Fruit fly (Drosophila melanogaster) whole organism, embryonic: ENCODE measurements around the gene SoYb.

Experiments
- Abd-B ChIP-seq: fragments of 200-800 bp; sonication (Bioruptor generic); optimal IDR thresholded peaks from 2 replicates; lab custom pipeline; 2018; ENCODE audit warnings: missing biosample characterization, mild to moderate bottlenecking, missing genetic modification characterization, moderate library complexity
- Atf6 ChIP-seq: fragments of 200-800 bp; sonication (Bioruptor generic); IDR thresholded peaks from 2 replicates; pipeline ENCODE4 v1.3.6; 2022; ENCODE audit warnings: missing biosample characterization, missing genetic modification characterization
- C15 ChIP-seq: fragments of 200-800 bp; sonication (Bioruptor generic); IDR thresholded peaks from 3 replicates; pipeline ENCODE4 v1.3.6; 2022; ENCODE audit warnings: missing biosample characterization, missing genetic modification characterization
- CG10366 ChIP-seq: fragments of 200-800 bp; sonication (Bioruptor generic); IDR thresholded peaks from 2 replicates; pipeline ENCODE4 v1.3.6; 2022; ENCODE audit warnings: missing biosample characterization, missing genetic modification characterization
- CG10431 ChIP-seq: fragments of 200-800 bp; sonication (Bioruptor generic); optimal IDR thresholded peaks from 3 replicates; lab custom pipeline; 2018; ENCODE audit warnings: missing biosample characterization, mild to moderate bottlenecking, missing genetic modification characterization
- CG11093 ChIP-seq: fragments of 200-800 bp; sonication (Bioruptor generic); IDR thresholded peaks from 3 replicates; pipeline ENCODE4 v1.3.6; 2022; ENCODE audit warnings: missing biosample characterization, missing genetic modification characterization
- CG11695 ChIP-seq: fragments of 200-800 bp; sonication (Bioruptor generic); IDR thresholded peaks from 3 replicates; pipeline ENCODE4 v1.3.6; 2022; ENCODE audit warnings: missing biosample characterization, missing genetic modification characterization
- CG12104 ChIP-seq: fragments of 200-800 bp; sonication (Bioruptor generic); optimal IDR thresholded peaks from 3 replicates; lab custom pipeline; 2016; ENCODE audit warnings: missing biosample characterization, missing genetic modification characterization
- CG13296 ChIP-seq: fragments of 200-800 bp; sonication (Bioruptor generic); optimal IDR thresholded peaks from 3 replicates; lab custom pipeline; 2018; ENCODE audit warnings: missing biosample characterization, mild to moderate bottlenecking, missing genetic modification characterization
- CG13424 ChIP-seq: fragments of 200-800 bp; sonication (Bioruptor generic); optimal IDR thresholded peaks from 2 replicates; lab custom pipeline; 2019; ENCODE audit warnings: missing biosample characterization, mild to moderate bottlenecking, missing genetic modification characterization, moderate library complexity
- CG13775 ChIP-seq: fragments of 200-800 bp; sonication (Bioruptor generic); optimal IDR thresholded peaks from 3 replicates; lab custom pipeline; 2017; ENCODE audit warnings: missing biosample characterization, mild to moderate bottlenecking, missing genetic modification characterization
- CG14441 ChIP-seq: fragments of 200-800 bp; sonication (Bioruptor generic); IDR thresholded peaks from 2 replicates; pipeline ENCODE4 v1.3.6; 2022; ENCODE audit warnings: missing biosample characterization, missing genetic modification characterization
- CG14965 ChIP-seq: fragments of 200-800 bp; sonication (Bioruptor generic); optimal IDR thresholded peaks from 2 replicates; lab custom pipeline; 2016; ENCODE audit warnings: missing biosample characterization, missing genetic modification characterization, borderline replicate concordance
- CG15479 ChIP-seq: fragments of 200-800 bp; sonication (Bioruptor generic); optimal IDR thresholded peaks from 3 replicates; lab custom pipeline; 2019; ENCODE audit warnings: missing biosample characterization, mild to moderate bottlenecking, missing genetic modification characterization, moderate library complexity
- CG15696 ChIP-seq: fragments of 200-800 bp; sonication (Bioruptor generic); optimal IDR thresholded peaks from 2 replicates; lab custom pipeline; 2019; ENCODE audit warnings: missing biosample characterization, mild to moderate bottlenecking, missing genetic modification characterization, moderate library complexity
- CG16813 ChIP-seq: fragments of 200-800 bp; sonication (Bioruptor generic); IDR thresholded peaks from 3 replicates; pipeline ENCODE4 v1.3.6; 2022; ENCODE audit warnings: missing biosample characterization, missing genetic modification characterization; ENCODE audit not compliant: partially characterized antibody
- CG17359 ChIP-seq: fragments of 200-800 bp; sonication (Bioruptor generic); optimal IDR thresholded peaks from 3 replicates; lab custom pipeline; 2018; ENCODE audit warnings: missing biosample characterization, mild to moderate bottlenecking, missing genetic modification characterization, moderate library complexity
- CG18599 ChIP-seq: fragments of 200-800 bp; sonication (Bioruptor generic); optimal IDR thresholded peaks from 3 replicates; lab custom pipeline; 2017; ENCODE audit warnings: missing biosample characterization, missing genetic modification characterization, mild to moderate bottlenecking, moderate library complexity, missing genetic modification reagents
- CG5953 ChIP-seq: fragments of 200-800 bp; sonication (Bioruptor generic); IDR thresholded peaks from 2 replicates; pipeline ENCODE4 v1.3.6; 2022; ENCODE audit warnings: missing biosample characterization, missing genetic modification characterization
- CG7745 ChIP-seq: fragments of 200-800 bp; sonication (Bioruptor generic); optimal IDR thresholded peaks from 2 replicates; lab custom pipeline; 2018; ENCODE audit warnings: missing biosample characterization, mild to moderate bottlenecking, missing genetic modification characterization, moderate library complexity
- CG8281 ChIP-seq: fragments of 200-800 bp; sonication (Bioruptor generic); optimal IDR thresholded peaks from 2 replicates; lab custom pipeline; 2018; ENCODE audit warnings: missing biosample characterization, mild to moderate bottlenecking, missing genetic modification characterization, moderate library complexity
- CG9876 ChIP-seq: fragments of 200-800 bp; sonication (Bioruptor generic); optimal IDR thresholded peaks from 2 replicates; lab custom pipeline; 2016; ENCODE audit warnings: missing biosample characterization, missing genetic modification characterization
- CrebB ChIP-seq: fragments of 200-800 bp; sonication (Bioruptor generic); optimal IDR thresholded peaks from 3 replicates; lab custom pipeline; 2018; ENCODE audit warnings: missing biosample characterization, mild to moderate bottlenecking, missing genetic modification characterization
- E2f2 ChIP-seq: fragments of 200-800 bp; sonication (Bioruptor generic); IDR thresholded peaks from 2 replicates; pipeline ENCODE4 v1.3.6; 2022; ENCODE audit warnings: missing biosample characterization, missing genetic modification characterization
- Ets65A ChIP-seq: fragments of 200-800 bp; sonication (Bioruptor generic); peaks from one replicate; lab custom pipeline; 2016; ENCODE audit warnings: missing biosample characterization, missing genetic modification characterization
- Fer1 ChIP-seq: fragments of 200-800 bp; sonication (Bioruptor generic); optimal IDR thresholded peaks from 2 replicates; lab custom pipeline; 2017; ENCODE audit warnings: missing biosample characterization, mild to moderate bottlenecking, missing genetic modification characterization
- Jarid2 ChIP-seq: fragments of 200-800 bp; sonication (Bioruptor generic); optimal IDR thresholded peaks from 3 replicates; lab custom pipeline; 2017; ENCODE audit warnings: mild to moderate bottlenecking, missing biosample characterization, missing genetic modification reagents, missing genetic modification characterization
- Meics ChIP-seq: fragments of 200-800 bp; sonication (Bioruptor generic); optimal IDR thresholded peaks from 2 replicates; lab custom pipeline; 2017; ENCODE audit warnings: missing biosample characterization, mild to moderate bottlenecking, missing genetic modification characterization
- Poxn ChIP-seq: fragments of 200-800 bp; sonication (Bioruptor generic); IDR thresholded peaks from 2 replicates; pipeline ENCODE4 v1.3.6; 2022; ENCODE audit warnings: missing biosample characterization, missing genetic modification characterization
- Sry-β ChIP-seq: fragments of 200-800 bp; sonication (Bioruptor generic); optimal IDR thresholded peaks from 2 replicates; lab custom pipeline; 2018; ENCODE audit warnings: missing biosample characterization, mild to moderate bottlenecking, missing genetic modification characterization, moderate library complexity
- Taf1 ChIP-seq: fragments of 200-800 bp; sonication (Bioruptor generic); IDR thresholded peaks from 2 replicates; pipeline ENCODE4 v1.3.6; 2022; ENCODE audit warnings: missing biosample characterization, missing genetic modification characterization
- Xrp1 ChIP-seq: fragments of 200-800 bp; sonication (Bioruptor generic); IDR thresholded peaks from 2 replicates; pipeline ENCODE4 v1.3.6; 2022; ENCODE audit warnings: missing biosample characterization, missing genetic modification characterization
- btn ChIP-seq: fragments of 200-800 bp; sonication (Bioruptor generic); optimal IDR thresholded peaks from 2 replicates; lab custom pipeline; 2016; ENCODE audit warnings: missing biosample characterization, missing genetic modification characterization
- fd3F ChIP-seq: fragments of 200-800 bp; sonication (Bioruptor generic); optimal IDR thresholded peaks from 2 replicates; lab custom pipeline; 2018; ENCODE audit warnings: missing biosample characterization, mild to moderate bottlenecking, missing genetic modification characterization, moderate library complexity
- jing ChIP-seq: fragments of 200-800 bp; sonication (Bioruptor generic); optimal IDR thresholded peaks from 2 replicates; lab custom pipeline; 2018; ENCODE audit warnings: missing biosample characterization, mild to moderate bottlenecking, missing genetic modification characterization
- jumu ChIP-seq: fragments of 200-800 bp; sonication (Bioruptor generic); optimal IDR thresholded peaks from 3 replicates; lab custom pipeline; 2016; ENCODE audit warnings: missing biosample characterization, missing genetic modification characterization
- kay ChIP-seq: fragments of 200-800 bp; sonication (Bioruptor generic); optimal IDR thresholded peaks from 2 replicates; lab custom pipeline; 2016; ENCODE audit warnings: missing biosample characterization, missing genetic modification characterization
- knrl ChIP-seq: fragments of 200-800 bp; sonication (Bioruptor generic); IDR thresholded peaks from 3 replicates; pipeline ENCODE4 v1.3.6; 2022; ENCODE audit warnings: missing biosample characterization, missing genetic modification characterization; ENCODE audit not compliant: partially characterized antibody
- mirr ChIP-seq: fragments of 200-800 bp; sonication (Bioruptor generic); optimal IDR thresholded peaks from 3 replicates; lab custom pipeline; 2018; ENCODE audit warnings: missing biosample characterization, mild to moderate bottlenecking, missing genetic modification characterization
- onecut ChIP-seq: fragments of 200-800 bp; sonication (Bioruptor generic); IDR thresholded peaks from 2 replicates; pipeline ENCODE4 v1.3.6; 2022; ENCODE audit warnings: missing biosample characterization, missing genetic modification characterization
- otp ChIP-seq: fragments of 200-800 bp; sonication (Bioruptor generic); IDR thresholded peaks from 3 replicates; pipeline ENCODE4, ENCODE4 v1.3.6; 2022; ENCODE audit warnings: missing biosample characterization, missing genetic modification characterization
- rib ChIP-seq: fragments of 200-800 bp; sonication (Bioruptor generic); IDR thresholded peaks from 2 replicates; pipeline ENCODE4 v1.3.6; 2022; ENCODE audit warnings: missing biosample characterization, missing genetic modification characterization
- row ChIP-seq: fragments of 200-800 bp; sonication (Bioruptor generic); IDR thresholded peaks from 3 replicates; pipeline ENCODE4 v1.3.6; 2022; ENCODE audit warnings: missing biosample characterization, missing genetic modification characterization
- sc ChIP-seq, 3 experiments: fragments of >200 bp in 2 of 3; fragments of 200-800 bp in 1 of 3; sonication (Bioruptor generic) in 1 of 3; optimal IDR thresholded peaks; 2 replicates in 2 of 3; 3 replicates in 1 of 3; lab custom pipeline; 2017; ENCODE audit warnings: mild to moderate bottlenecking in 1 of 3, missing biosample characterization in 1 of 3, missing genetic modification characterization in 1 of 3, missing genetic modification reagents in 1 of 3
- slou ChIP-seq: fragments of 200-800 bp; sonication (Bioruptor generic); optimal IDR thresholded peaks from 3 replicates; lab custom pipeline; 2016; ENCODE audit warnings: missing biosample characterization, missing genetic modification characterization
- stc ChIP-seq: fragments of 200-800 bp; sonication (Bioruptor generic); IDR thresholded peaks from 2 replicates; pipeline ENCODE4 v1.3.6; 2022; ENCODE audit warnings: missing biosample characterization, missing genetic modification characterization
- wek ChIP-seq: fragments of 200-800 bp; sonication (Bioruptor generic); optimal IDR thresholded peaks from 3 replicates; lab custom pipeline; 2018; ENCODE audit warnings: missing biosample characterization, mild to moderate bottlenecking, missing genetic modification characterization, moderate library complexity
- zf30C ChIP-seq: fragments of 200-800 bp; sonication (Bioruptor generic); optimal IDR thresholded peaks from 3 replicates; lab custom pipeline; 2018; ENCODE audit warnings: missing biosample characterization, mild to moderate bottlenecking, missing genetic modification characterization

Gene SoYb

DNA sequence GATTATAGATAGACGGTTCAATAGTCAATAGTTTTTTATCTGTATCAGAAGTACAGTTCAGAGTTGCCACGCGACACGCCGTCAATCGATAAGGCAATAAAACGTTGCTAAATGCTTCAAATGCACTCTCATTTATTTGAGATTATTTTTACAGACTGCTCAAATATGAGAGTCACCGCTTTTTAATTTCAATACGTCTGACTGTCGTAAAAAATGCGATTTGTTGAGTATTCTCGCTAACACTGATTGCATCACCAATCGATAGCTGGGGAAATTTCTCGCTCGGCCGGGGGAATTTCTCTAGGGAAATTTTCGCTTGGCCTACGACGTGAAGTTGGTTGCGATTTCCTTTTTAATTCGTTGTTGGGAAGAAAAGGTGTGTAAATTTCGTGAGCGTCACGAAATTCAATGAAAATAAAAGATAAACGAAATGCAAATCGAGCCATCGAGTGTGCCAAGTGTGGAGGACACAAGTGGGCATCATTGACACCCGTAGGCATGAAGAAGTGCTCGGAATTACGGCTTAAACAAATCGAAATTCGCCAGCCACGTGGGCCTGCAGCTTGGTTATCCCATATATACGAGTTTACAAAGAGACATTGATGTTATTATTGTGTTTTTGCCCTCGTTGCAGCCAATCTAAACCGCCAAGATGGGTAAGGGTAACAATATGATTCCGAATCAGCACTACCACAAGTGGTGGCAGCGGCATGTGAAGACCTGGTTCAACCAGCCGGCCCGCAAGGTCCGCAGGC lies 35.4 kb downstream of the SoYb start, which contains the start of the genes Dref and RpL13 (continued):
- TF ChIP-seq jumu (GFP tag; lab: Kevin White, UChicago) = peak; percentile 82
- peak; percentile 75 for TF ChIP-seq stc (GFP tag; lab: Robert Waterston, UW)
- TF ChIP-seq CG5953 (GFP tag; lab: Robert Waterston, UW) = peak; percentile 73
- no peak for TF ChIP-seq sc (optimal IDR thresholded peaks at IDR 0.05; lab: Kevin White, UChicago)
- peak; percentile 74 for TF ChIP-seq sc (GFP tag; optimal IDR thresholded peaks at IDR 0.05; lab: Kevin White, UChicago)
- peak; percentile 73 for TF ChIP-seq btn
- TF ChIP-seq zf30C (GFP tag; lab: Kevin White, UChicago) = peak; percentile 63
- peak; percentile 92 for TF ChIP-seq CrebB (tag; lab: Kevin White, UChicago)
- TF ChIP-seq Jarid2 (GFP tag; lab: Kevin White, UChicago) = no peak
- TF ChIP-seq CG13775 = peak; percentile 94
- TF ChIP-seq C15 = no peak
- peak; percentile 74 for TF ChIP-seq Abd-B (GFP tag; lab: Kevin White, UChicago)
- peak; percentile 84 for TF ChIP-seq Atf6
- no peak for TF ChIP-seq CG14965 (GFP tag; lab: Kevin White, UChicago)
- TF ChIP-seq CG13424 (tag; lab: Kevin White, UChicago) = peak; percentile 80
- TF ChIP-seq row (GFP tag; lab: Robert Waterston, UW) = peak; percentile 81
- peak; percentile 92 for TF ChIP-seq CG18599 (GFP tag; lab: Kevin White, UChicago)
- TF ChIP-seq Meics (GFP tag; lab: Kevin White, UChicago) = peak; percentile 94
- peak; percentile 58; the same call in 1 of the 2 replicates for TF ChIP-seq Xrp1 (GFP tag; lab: Robert Waterston, UW)
- peak; percentile 91 for TF ChIP-seq wek (GFP tag; lab: Kevin White, UChicago)
- peak; percentile 55 for TF ChIP-seq CG15696 (tag; lab: Kevin White, UChicago)
- peak; percentile 57; the same call in 1 of the 2 replicates for TF ChIP-seq Poxn (GFP tag; lab: Robert Waterston, UW)
- peak; percentile 84 for TF ChIP-seq E2f2 (GFP tag; lab: Robert Waterston, UW)
- TF ChIP-seq slou = peak; percentile 21
- TF ChIP-seq rib (GFP tag; lab: Robert Waterston, UW) = peak; percentile 27; the same call in 1 of the 2 replicates
- TF ChIP-seq knrl (GFP tag; lab: Robert Waterston, UW) = peak; percentile 81
- peak; percentile 59; the same call in 1 of the 3 replicates for TF ChIP-seq CG11695 (GFP tag; lab: Robert Waterston, UW)
- TF ChIP-seq CG11093 = no peak
- TF ChIP-seq CG12104 (GFP tag; lab: Kevin White, UChicago) = peak; percentile 78
- TF ChIP-seq kay (GFP tag; lab: Kevin White, UChicago) = peak; percentile 36
- TF ChIP-seq otp (GFP tag; lab: Robert Waterston, UW) = peak; percentile 93
- peak; percentile 74 for TF ChIP-seq fd3F (GFP tag; lab: Kevin White, UChicago)
- peak; percentile 85 for TF ChIP-seq CG17359
- TF ChIP-seq CG13296 (GFP tag; lab: Kevin White, UChicago) = peak; percentile 97
- peak; percentile 57 for TF ChIP-seq Sry-β
- peak; percentile 93 for TF ChIP-seq onecut (GFP tag; lab: Robert Waterston, UW)
- TF ChIP-seq CG14441 (GFP tag; lab: Robert Waterston, UW) = peak; percentile 43
- no peak for TF ChIP-seq jing (GFP tag; lab: Kevin White, UChicago)
- TF ChIP-seq CG9876 (GFP tag; lab: Kevin White, UChicago) = peak; percentile 71
- peak; percentile 68 for TF ChIP-seq CG10366 (GFP tag; lab: Robert Waterston, UW)
- TF ChIP-seq CG10431 (GFP tag; lab: Kevin White, UChicago) = peak; percentile 94
- TF ChIP-seq Ets65A (GFP tag; lab: Kevin White, UChicago) = peak; percentile 97
- peak; percentile 98 for TF ChIP-seq mirr (GFP tag; lab: Kevin White, UChicago)
- peak; percentile 70 for TF ChIP-seq CG8281
- peak; percentile 79 for TF ChIP-seq CG15479
- peak; percentile 95 for TF ChIP-seq Fer1 (GFP tag; lab: Kevin White, UChicago)
- peak; percentile 79 for TF ChIP-seq CG16813
- TF ChIP-seq CG7745 = peak; percentile 81
- no peak; the same call in 1 of the 2 replicates for TF ChIP-seq Taf1 (GFP tag; lab: Robert Waterston, UW)
